Fruit fly (Drosophila melanogaster) S2 (cell line): ENCODE measurements around the gene Drsl3.

ENCODE experiments used
- CG8478 ChIP-seq: fragments of >200 bp; optimal IDR thresholded peaks from 2 replicates; lab custom pipeline; 2018
- CTCF ChIP-seq, 2 experiments: fragments of >200 bp; optimal IDR thresholded peaks; 2 replicates each; lab custom pipeline; 2018

DNA sequence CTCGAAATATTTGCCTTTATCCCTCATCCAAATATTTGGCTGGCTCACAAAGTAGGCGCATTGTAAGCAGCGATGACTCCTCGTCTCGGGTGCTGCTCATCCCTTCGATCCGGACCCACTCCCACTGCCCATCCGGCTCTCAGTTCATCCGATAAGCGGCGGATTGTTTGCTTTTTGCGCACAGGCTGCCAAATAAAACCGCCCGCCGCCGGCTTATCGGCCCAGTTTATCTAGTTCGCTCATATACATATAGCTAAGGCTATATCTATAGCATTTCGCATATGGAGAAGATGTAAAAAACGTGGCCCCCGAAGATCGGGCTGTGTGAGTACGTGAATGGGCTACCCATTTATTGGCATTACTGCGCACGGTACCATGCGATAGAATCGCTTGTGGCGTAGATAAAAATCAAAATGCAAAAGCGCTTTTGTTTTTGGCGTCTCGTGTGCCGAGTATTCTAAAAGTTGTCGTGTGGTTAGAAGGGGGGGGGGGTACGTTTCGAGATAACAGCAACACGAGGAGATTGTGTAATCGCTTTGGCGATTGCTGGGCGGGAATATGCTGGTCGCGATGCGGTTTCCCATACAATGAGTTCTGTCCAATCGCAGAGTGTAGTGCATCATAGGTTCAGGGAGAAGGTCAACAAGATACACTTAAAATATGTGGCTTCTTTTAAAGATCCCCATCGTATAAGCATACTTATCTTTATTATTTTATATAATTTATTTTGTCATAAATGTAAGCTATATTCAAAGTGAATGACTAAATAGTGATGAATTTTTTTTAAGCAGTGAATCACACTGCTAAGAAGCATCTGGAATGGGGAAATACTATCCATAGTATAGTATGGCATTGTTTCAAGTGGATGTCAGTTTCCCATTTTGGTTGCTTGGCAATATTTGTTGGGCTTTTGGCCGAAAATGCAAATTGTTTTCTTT, 5.9 kb upstream of the Drsl3 start:
- TF ChIP-seq CG8478 (lab: Kevin White, UChicago) = no peak
- no peak for TF ChIP-seq CTCF (optimal IDR thresholded peaks at IDR 0.05; lab: Kevin White, UChicago)
